Fruit fly (Drosophila melanogaster) whole organism, embryonic: ENCODE measurements around the gene RpS17.
A peak's percentile ranks its signal among the peaks of the same experiment; 100 is the strongest.

Experiments
- Awh ChIP-seq: fragments of 200-800 bp; sonication (Bioruptor generic); IDR thresholded peaks from 2 replicates; pipeline ENCODE4, ENCODE4 v1.3.6; 2022; ENCODE audit warnings: missing biosample characterization, missing genetic modification characterization
- B-H1 ChIP-seq: fragments of 200-800 bp; sonication (Bioruptor generic); IDR thresholded peaks from 3 replicates; pipeline ENCODE4 v1.3.6; 2022; ENCODE audit warnings: missing biosample characterization, missing genetic modification characterization
- BEAF-32 ChIP-seq: fragments of 200-800 bp; sonication (Bioruptor generic); optimal IDR thresholded peaks from 3 replicates; lab custom pipeline; 2017; ENCODE audit warnings: missing biosample characterization, missing genetic modification characterization, mild to moderate bottlenecking, moderate library complexity, missing genetic modification reagents
- BtbVII ChIP-seq: fragments of 200-800 bp; sonication (Bioruptor generic); optimal IDR thresholded peaks from 3 replicates; lab custom pipeline; 2017; ENCODE audit warnings: missing biosample characterization, mild to moderate bottlenecking, missing genetic modification characterization
- CG10267 ChIP-seq: fragments of 200-800 bp; sonication (Bioruptor generic); optimal IDR thresholded peaks from 2 replicates; lab custom pipeline; 2018; ENCODE audit warnings: missing biosample characterization, mild to moderate bottlenecking, missing genetic modification characterization, moderate library complexity
- CG10274 ChIP-seq: fragments of 200-800 bp; sonication (Bioruptor generic); optimal IDR thresholded peaks from 3 replicates; lab custom pipeline; 2017; ENCODE audit warnings: missing biosample characterization, mild to moderate bottlenecking, missing genetic modification characterization
- CG11093 ChIP-seq: fragments of 200-800 bp; sonication (Bioruptor generic); IDR thresholded peaks from 3 replicates; pipeline ENCODE4 v1.3.6; 2022; ENCODE audit warnings: missing biosample characterization, missing genetic modification characterization
- CG12769 ChIP-seq: fragments of 200-800 bp; sonication (Bioruptor generic); optimal IDR thresholded peaks from 2 replicates; lab custom pipeline; 2019; ENCODE audit warnings: missing biosample characterization, mild to moderate bottlenecking, missing genetic modification characterization, moderate library complexity
- CG14710 ChIP-seq: fragments of 200-800 bp; sonication (Bioruptor generic); optimal IDR thresholded peaks from 3 replicates; lab custom pipeline; 2019; ENCODE audit warnings: missing biosample characterization, mild to moderate bottlenecking, missing genetic modification characterization, moderate library complexity
- CG14860 ChIP-seq: fragments of 200-800 bp; sonication (Bioruptor generic); IDR thresholded peaks from 3 replicates; pipeline ENCODE4 v1.3.6; 2022; ENCODE audit warnings: missing biosample characterization, missing genetic modification characterization; ENCODE audit not compliant: partially characterized antibody
- CG17612 ChIP-seq: fragments of 200-800 bp; sonication (Bioruptor generic); IDR thresholded peaks from 2 replicates; pipeline ENCODE4 v1.3.6; 2022; ENCODE audit warnings: missing biosample characterization, missing genetic modification characterization
- CG17802 ChIP-seq: fragments of 200-800 bp; sonication (Bioruptor generic); optimal IDR thresholded peaks from 2 replicates; lab custom pipeline; 2018; ENCODE audit warnings: missing biosample characterization, mild to moderate bottlenecking, missing genetic modification characterization, moderate library complexity
- CG1792 ChIP-seq: fragments of 200-800 bp; sonication (Bioruptor generic); optimal IDR thresholded peaks from 2 replicates; lab custom pipeline; 2016; ENCODE audit warnings: missing biosample characterization, missing genetic modification characterization
- CG18262 ChIP-seq: fragments of 200-800 bp; optimal IDR thresholded peaks from 3 replicates; lab custom pipeline; 2019; ENCODE audit warnings: missing biosample characterization, mild to moderate bottlenecking, missing genetic modification characterization, moderate library complexity
- CG2120 ChIP-seq: fragments of 200-800 bp; sonication (Bioruptor generic); optimal IDR thresholded peaks from 3 replicates; lab custom pipeline; 2016; ENCODE audit warnings: missing biosample characterization, missing genetic modification characterization
- CG2889 ChIP-seq: fragments of 200-800 bp; sonication (Bioruptor generic); IDR thresholded peaks from 3 replicates; pipeline ENCODE4 v1.3.6; 2022; ENCODE audit warnings: missing biosample characterization, missing genetic modification characterization
- CG30431 ChIP-seq: fragments of 200-800 bp; sonication (Bioruptor generic); optimal IDR thresholded peaks from 2 replicates; lab custom pipeline; 2017; ENCODE audit warnings: missing biosample characterization, missing genetic modification characterization
- CG43689 ChIP-seq: fragments of 200-800 bp; sonication (Bioruptor generic); IDR thresholded peaks from 2 replicates; pipeline ENCODE4 v1.3.6; 2022; ENCODE audit warnings: missing biosample characterization, missing genetic modification characterization
- CG6175 ChIP-seq: fragments of 200-800 bp; sonication (Bioruptor generic); IDR thresholded peaks from 3 replicates; pipeline ENCODE4 v1.3.6; 2022; ENCODE audit warnings: missing biosample characterization, missing genetic modification characterization
- CG6791 ChIP-seq: fragments of 200-800 bp; sonication (Bioruptor generic); IDR thresholded peaks from 3 replicates; pipeline ENCODE4 v1.3.6; 2022; ENCODE audit warnings: missing biosample characterization, missing genetic modification characterization; ENCODE audit not compliant: partially characterized antibody
- CG8290 ChIP-seq, 3 experiments: fragments of 200-800 bp; sonication (Bioruptor generic); optimal IDR thresholded peaks; 2 replicates each; lab custom pipeline; 2016 to 2019; ENCODE audit warnings: missing biosample characterization in 3 of 3, missing genetic modification characterization in 3 of 3, mild to moderate bottlenecking in 2 of 3, moderate library complexity in 1 of 3
- CG9437 ChIP-seq: fragments of 200-800 bp; sonication (Bioruptor generic); optimal IDR thresholded peaks from 2 replicates; lab custom pipeline; 2018; ENCODE audit warnings: missing biosample characterization, mild to moderate bottlenecking, missing genetic modification characterization
- D ChIP-seq, 2 experiments: fragments of 200-800 bp in 1 of 2; fragments of >200 bp in 1 of 2; sonication (Bioruptor generic) in 1 of 2; optimal IDR thresholded peaks; 2 replicates in 1 of 2; 3 replicates in 1 of 2; lab custom pipeline; 2017; ENCODE audit warnings: mild to moderate bottlenecking in 1 of 2, missing biosample characterization in 1 of 2, missing genetic modification characterization in 1 of 2, missing genetic modification reagents in 1 of 2
- Doc2 ChIP-seq: fragments of 200-800 bp; sonication (Bioruptor generic); IDR thresholded peaks from 2 replicates; pipeline ENCODE4 v1.3.6; 2022; ENCODE audit warnings: missing biosample characterization, missing genetic modification characterization
- Gug ChIP-seq: fragments of 200-800 bp; sonication (Bioruptor generic); IDR thresholded peaks from 4 replicates; pipeline ENCODE4 v1.3.6; 2022; ENCODE audit warnings: missing biosample characterization, missing genetic modification characterization
- Hr3 ChIP-seq: fragments of 200-800 bp; sonication (Bioruptor generic); optimal IDR thresholded peaks from 3 replicates; lab custom pipeline; 2016; ENCODE audit warnings: missing biosample characterization, missing genetic modification characterization
- Mes4 ChIP-seq: fragments of 200-800 bp; sonication (Bioruptor generic); optimal IDR thresholded peaks from 2 replicates; lab custom pipeline; 2016; ENCODE audit warnings: missing biosample characterization, missing genetic modification characterization
- Nf-YA ChIP-seq: fragments of 200-800 bp; sonication (Bioruptor generic); IDR thresholded peaks from 2 replicates; pipeline ENCODE4 v1.3.6; 2022; ENCODE audit warnings: missing biosample characterization, missing genetic modification characterization
- Optix ChIP-seq: fragments of 200-800 bp; sonication (Bioruptor generic); IDR thresholded peaks from 3 replicates; pipeline ENCODE4 v1.3.6; 2022; ENCODE audit warnings: missing biosample characterization, missing genetic modification characterization
- ab ChIP-seq: fragments of 200-800 bp; sonication (Bioruptor generic); optimal IDR thresholded peaks from 2 replicates; lab custom pipeline; 2016; ENCODE audit warnings: missing biosample characterization, missing genetic modification characterization
- ato ChIP-seq: fragments of 200-800 bp; sonication (Bioruptor generic); IDR thresholded peaks from 2 replicates; pipeline ENCODE4 v1.3.6; 2022; ENCODE audit warnings: missing biosample characterization, missing genetic modification characterization; ENCODE audit not compliant: partially characterized antibody
- dmrt99B ChIP-seq: fragments of 200-800 bp; sonication (Bioruptor generic); optimal IDR thresholded peaks from 2 replicates; lab custom pipeline; 2018; ENCODE audit warnings: missing biosample characterization, mild to moderate bottlenecking, missing genetic modification characterization, moderate library complexity
- exex ChIP-seq: fragments of 200-800 bp; sonication (Bioruptor generic); optimal IDR thresholded peaks from 4 replicates; lab custom pipeline; 2018; ENCODE audit warnings: missing biosample characterization, mild to moderate bottlenecking, missing genetic modification characterization, moderate library complexity
- fd64A ChIP-seq: fragments of 200-800 bp; sonication (Bioruptor generic); optimal IDR thresholded peaks from 3 replicates; lab custom pipeline; 2018; ENCODE audit warnings: missing biosample characterization, mild to moderate bottlenecking, missing genetic modification characterization
- gce ChIP-seq: fragments of 200-800 bp; sonication (Bioruptor generic); IDR thresholded peaks from 3 replicates; pipeline ENCODE4 v1.3.6; 2022; ENCODE audit warnings: missing biosample characterization, missing genetic modification characterization
- hbn ChIP-seq: fragments of 200-800 bp; sonication (Bioruptor generic); IDR thresholded peaks from 2 replicates; pipeline ENCODE4 v1.3.6; 2022; ENCODE audit warnings: missing biosample characterization, missing genetic modification characterization; ENCODE audit not compliant: partially characterized antibody
- jumu ChIP-seq: fragments of 200-800 bp; sonication (Bioruptor generic); optimal IDR thresholded peaks from 3 replicates; lab custom pipeline; 2016; ENCODE audit warnings: missing biosample characterization, missing genetic modification characterization
- pan ChIP-seq, 4 experiments: fragments of >200 bp in 3 of 4; fragments of 200-800 bp in 1 of 4; sonication (Bioruptor generic) in 1 of 4; optimal IDR thresholded peaks in 3 of 4; IDR thresholded peaks in 1 of 4; 2 replicates each; pipeline versions ENCODE4 v1.3.6 to Lab custom; 2017 to 2022; ENCODE audit warnings: missing biosample characterization in 2 of 4, missing genetic modification characterization in 2 of 4, mixed read lengths in 1 of 4
- phol ChIP-seq: fragments of 200-800 bp; sonication (Bioruptor generic); optimal IDR thresholded peaks from 3 replicates; lab custom pipeline; 2018; ENCODE audit warnings: missing biosample characterization, mild to moderate bottlenecking, missing genetic modification characterization, moderate library complexity
- sc ChIP-seq, 3 experiments: fragments of >200 bp in 2 of 3; fragments of 200-800 bp in 1 of 3; sonication (Bioruptor generic) in 1 of 3; optimal IDR thresholded peaks; 2 replicates in 2 of 3; 3 replicates in 1 of 3; lab custom pipeline; 2017; ENCODE audit warnings: mild to moderate bottlenecking in 1 of 3, missing biosample characterization in 1 of 3, missing genetic modification characterization in 1 of 3, missing genetic modification reagents in 1 of 3
- scrt ChIP-seq: fragments of 200-800 bp; sonication (Bioruptor generic); optimal IDR thresholded peaks from 2 replicates; lab custom pipeline; 2018; ENCODE audit warnings: missing biosample characterization, mild to moderate bottlenecking, missing genetic modification characterization, moderate library complexity
- sima ChIP-seq: fragments of 200-800 bp; sonication (Bioruptor generic); optimal IDR thresholded peaks from 2 replicates; lab custom pipeline; 2016; ENCODE audit warnings: missing biosample characterization, missing genetic modification characterization
- sr ChIP-seq: fragments of 200-800 bp; sonication (Bioruptor generic); IDR thresholded peaks from 3 replicates; pipeline ENCODE4 v1.3.6; 2022; ENCODE audit warnings: missing biosample characterization, missing genetic modification characterization
- tx ChIP-seq: fragments of 200-800 bp; sonication (Bioruptor generic); optimal IDR thresholded peaks from 2 replicates; lab custom pipeline; 2016; ENCODE audit warnings: missing biosample characterization, missing genetic modification characterization
- unpg ChIP-seq: fragments of 200-800 bp; sonication (Bioruptor generic); optimal IDR thresholded peaks from 3 replicates; lab custom pipeline; 2018; ENCODE audit warnings: missing biosample characterization, mild to moderate bottlenecking, missing genetic modification characterization, moderate library complexity
- vvl ChIP-seq: fragments of 200-800 bp; sonication (Bioruptor generic); IDR thresholded peaks from 2 replicates; pipeline ENCODE4 v1.3.6; 2022; ENCODE audit warnings: missing biosample characterization, missing genetic modification characterization
- zfh2 ChIP-seq: fragments of 200-800 bp; sonication (Bioruptor generic); optimal IDR thresholded peaks from 2 replicates; lab custom pipeline; 2016; ENCODE audit warnings: missing biosample characterization, missing genetic modification characterization

RpS17 gene

DNA sequence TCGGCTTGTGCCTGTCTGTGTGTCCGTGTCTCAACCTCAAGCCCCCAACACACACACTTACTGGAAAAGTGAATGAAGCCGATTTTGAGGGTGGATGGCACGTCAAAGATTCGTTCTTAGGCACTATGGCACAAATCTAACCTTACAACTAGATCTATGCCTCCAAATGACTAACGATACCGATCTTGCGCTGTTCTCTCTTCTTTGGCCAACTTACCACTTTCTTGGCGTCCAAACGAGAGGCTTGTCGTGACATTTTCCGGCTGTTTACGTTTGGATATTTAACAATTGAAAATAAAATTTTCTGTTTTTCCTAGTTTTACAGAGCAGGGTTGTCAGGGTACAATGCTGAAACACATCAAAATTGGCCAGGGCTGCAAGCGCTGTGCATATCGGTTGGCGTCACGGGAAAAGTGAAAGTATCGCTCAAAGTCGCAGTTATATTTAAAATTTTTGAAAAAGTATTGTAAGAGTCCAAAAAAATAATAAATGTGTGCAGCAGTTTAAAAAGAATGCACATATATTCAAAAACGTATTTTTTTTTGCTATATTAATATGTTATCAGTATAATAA, 12.4 kb upstream of the RpS17 start, which contains the start of the genes Bet3 and Nf-YA (continued):
- TF ChIP-seq CG30431 (GFP tag; lab: Kevin White, UChicago) (peak; percentile 3), tx (GFP tag; lab: Kevin White, UChicago) (peak; percentile 26), sc (optimal IDR thresholded peaks at IDR 0.05; lab: Kevin White, UChicago) (no peak), sc (GFP tag; optimal IDR thresholded peaks at IDR 0.05; lab: Kevin White, UChicago) (no peak), BtbVII (GFP tag; lab: Kevin White, UChicago) (no peak), CG8290 (GFP tag; optimal IDR thresholded peaks at IDR 0.05; lab: Kevin White, UChicago) (peak; percentile 80), CG8290 (tag; optimal IDR thresholded peaks at IDR 0.05; lab: Kevin White, UChicago) (peak in 1 of 2 experiments; percentile 73), hbn (GFP tag; lab: Robert Waterston, UW) (peak; percentile 87), gce (no peak), Nf-YA (GFP tag; lab: Robert Waterston, UW) (no peak), Hr3 (GFP tag; lab: Kevin White, UChicago) (peak; percentile 50), CG6791 (peak; percentile 89), CG17802 (no peak), phol (tag; lab: Kevin White, UChicago) (peak; percentile 61), vvl (peak; percentile 68; the same call in 1 of the 2 replicates), jumu (GFP tag; lab: Kevin White, UChicago) (peak; percentile 55), pan (optimal IDR thresholded peaks at IDR 0.05; lab: Kevin White, UChicago) (no peak), pan (GFP tag; optimal IDR thresholded peaks at IDR 0.05 in 1 of 2, IDR thresholded peaks at IDR 0.05 in 1 of 2) (no peak), CG1792 (GFP tag; lab: Kevin White, UChicago) (peak; percentile 27), CG6175 (GFP tag; lab: Robert Waterston, UW) (no peak), D (optimal IDR thresholded peaks at IDR 0.05; lab: Kevin White, UChicago) (no peak), D (GFP tag; optimal IDR thresholded peaks at IDR 0.05; lab: Kevin White, UChicago) (no peak), CG2120 (GFP tag; lab: Kevin White, UChicago) (peak; percentile 63), unpg (no peak), scrt (GFP tag; lab: Kevin White, UChicago) (peak; percentile 20), ab (no peak), Mes4 (GFP tag; lab: Kevin White, UChicago) (no peak), CG10267 (tag; lab: Kevin White, UChicago) (peak; percentile 56), CG18262 (peak; percentile 28), sima (no peak), CG10274 (GFP tag; lab: Kevin White, UChicago) (no peak), sr (GFP tag; lab: Robert Waterston, UW) (no peak), Gug (peak; percentile 81), CG14710 (peak; percentile 70), BEAF-32 (GFP tag; lab: Kevin White, UChicago) (peak; percentile 90), Doc2 (no peak), Awh (no peak), zfh2 (GFP tag; lab: Kevin White, UChicago) (peak; percentile 51), fd64A (GFP tag; lab: Kevin White, UChicago) (no peak), CG17612 (peak; percentile 43), exex (tag; lab: Kevin White, UChicago) (no peak), Optix (GFP tag; lab: Robert Waterston, UW) (peak; percentile 11; the same call in 1 of the 3 replicates), CG11093 (0 out of 3 replicates have a peak, but pooled peaks have one; percentile 17), CG12769 (tag; lab: Kevin White, UChicago) (peak; percentile 43), CG9437 (no peak), dmrt99B (tag; lab: Kevin White, UChicago) (no peak), B-H1 (GFP tag; lab: Robert Waterston, UW) (no peak; the same call in 2 of the 3 replicates), CG14860 (GFP tag; lab: Robert Waterston, UW) (peak; percentile 84), CG2889 (GFP tag; lab: Robert Waterston, UW) (no peak), CG43689 (GFP tag; lab: Robert Waterston, UW) (no peak), ato (GFP tag; lab: Robert Waterston, UW) (peak; percentile 20; the same call in 1 of the 2 replicates)
